Fruit fly (Drosophila melanogaster) whole organism, embryonic: Measurements from ENCODE around the gene CG10993.
A peak's percentile ranks its signal among the peaks of the same experiment; 100 is the strongest.

ENCODE experiments used
- B-H1 ChIP-seq: fragments of 200-800 bp; sonication (Bioruptor generic); IDR thresholded peaks from 3 replicates; pipeline ENCODE4 v1.3.6; 2022; ENCODE audit warnings: missing biosample characterization, missing genetic modification characterization
- CG10209 ChIP-seq: fragments of 200-800 bp; sonication (Bioruptor generic); optimal IDR thresholded peaks from 3 replicates; lab custom pipeline; 2017; ENCODE audit warnings: missing biosample characterization, mild to moderate bottlenecking, missing genetic modification characterization, missing genetic modification reagents
- CG10321 ChIP-seq: fragments of 200-800 bp; sonication (Bioruptor generic); IDR thresholded peaks from 2 replicates; pipeline ENCODE4 v1.3.6; 2022; ENCODE audit warnings: missing biosample characterization, missing genetic modification characterization
- CG11398 ChIP-seq: fragments of 200-800 bp; sonication (Bioruptor generic); optimal IDR thresholded peaks from 2 replicates; lab custom pipeline; 2016; ENCODE audit warnings: missing biosample characterization, missing genetic modification characterization
- CG12155 ChIP-seq: fragments of 200-800 bp; sonication (Bioruptor generic); optimal IDR thresholded peaks from 3 replicates; lab custom pipeline; 2016; ENCODE audit warnings: missing biosample characterization, missing genetic modification characterization
- CG12236 ChIP-seq: fragments of 200-800 bp; sonication (Bioruptor generic); optimal IDR thresholded peaks from 2 replicates; lab custom pipeline; 2016; ENCODE audit warnings: missing biosample characterization, missing genetic modification characterization
- CG13424 ChIP-seq: fragments of 200-800 bp; sonication (Bioruptor generic); optimal IDR thresholded peaks from 2 replicates; lab custom pipeline; 2019; ENCODE audit warnings: missing biosample characterization, mild to moderate bottlenecking, missing genetic modification characterization, moderate library complexity
- CG14050 ChIP-seq: fragments of 200-800 bp; sonication (Bioruptor generic); IDR thresholded peaks from 3 replicates; pipeline ENCODE4 v1.3.6; 2022; ENCODE audit warnings: missing biosample characterization, missing genetic modification characterization
- CG15073 ChIP-seq: fragments of 200-800 bp; sonication (Bioruptor generic); optimal IDR thresholded peaks from 2 replicates; lab custom pipeline; 2016; ENCODE audit warnings: missing biosample characterization, missing genetic modification characterization
- CG1647 ChIP-seq: fragments of 200-800 bp; sonication (Bioruptor generic); optimal IDR thresholded peaks from 3 replicates; lab custom pipeline; 2016; ENCODE audit warnings: missing biosample characterization, missing genetic modification characterization
- CG16863 ChIP-seq: fragments of 200-800 bp; sonication (Bioruptor generic); optimal IDR thresholded peaks from 3 replicates; lab custom pipeline; 2016; ENCODE audit warnings: missing biosample characterization, missing genetic modification characterization
- CG34422 ChIP-seq: fragments of 200-800 bp; sonication (Bioruptor generic); IDR thresholded peaks from 3 replicates; pipeline ENCODE4 v1.3.6; 2022; ENCODE audit warnings: missing biosample characterization, missing genetic modification characterization
- CG3995 ChIP-seq: fragments of 200-800 bp; sonication (Bioruptor generic); optimal IDR thresholded peaks from 3 replicates; lab custom pipeline; 2016; ENCODE audit warnings: missing biosample characterization, missing genetic modification characterization
- CG5953 ChIP-seq: fragments of 200-800 bp; sonication (Bioruptor generic); IDR thresholded peaks from 2 replicates; pipeline ENCODE4 v1.3.6; 2022; ENCODE audit warnings: missing biosample characterization, missing genetic modification characterization
- CG6689 ChIP-seq: fragments of 200-800 bp; sonication (Bioruptor generic); IDR thresholded peaks from 2 replicates; pipeline ENCODE4 v1.3.6; 2022; ENCODE audit warnings: missing biosample characterization, missing genetic modification characterization
- CTCF ChIP-seq: fragments of 200-800 bp; sonication (Bioruptor generic); optimal IDR thresholded peaks from 2 replicates; lab custom pipeline; 2017; ENCODE audit warnings: missing biosample characterization, mild to moderate bottlenecking, missing genetic modification characterization, moderate library complexity
- Chrac-16 ChIP-seq: fragments of 200-800 bp; sonication (Bioruptor generic); optimal IDR thresholded peaks from 3 replicates; lab custom pipeline; 2016; ENCODE audit warnings: missing biosample characterization, missing genetic modification characterization
- CrebB ChIP-seq: fragments of 200-800 bp; sonication (Bioruptor generic); optimal IDR thresholded peaks from 3 replicates; lab custom pipeline; 2018; ENCODE audit warnings: missing biosample characterization, mild to moderate bottlenecking, missing genetic modification characterization
- D19A ChIP-seq: fragments of 200-800 bp; optimal IDR thresholded peaks from 3 replicates; lab custom pipeline; 2019; ENCODE audit warnings: missing biosample characterization, mild to moderate bottlenecking, missing genetic modification characterization, moderate library complexity
- ERR ChIP-seq: fragments of 200-800 bp; sonication (Bioruptor generic); optimal IDR thresholded peaks from 2 replicates; lab custom pipeline; 2016; ENCODE audit warnings: missing biosample characterization, missing genetic modification characterization
- Elba2 ChIP-seq: fragments of 200-800 bp; sonication (Bioruptor generic); optimal IDR thresholded peaks from 3 replicates; lab custom pipeline; 2016; ENCODE audit warnings: missing biosample characterization, missing genetic modification characterization
- HmgD ChIP-seq: fragments of 200-800 bp; sonication (Bioruptor generic); optimal IDR thresholded peaks from 3 replicates; lab custom pipeline; 2016; ENCODE audit warnings: missing biosample characterization, missing genetic modification characterization
- NFAT ChIP-seq: fragments of 200-800 bp; sonication (Bioruptor generic); IDR thresholded peaks from 2 replicates; pipeline ENCODE4 v1.3.6; 2022; ENCODE audit warnings: missing biosample characterization, missing genetic modification characterization
- Sox102F ChIP-seq: fragments of 200-800 bp; sonication (Bioruptor generic); optimal IDR thresholded peaks from 2 replicates; lab custom pipeline; 2018; ENCODE audit warnings: missing biosample characterization, mild to moderate bottlenecking, missing genetic modification characterization, moderate library complexity
- Ssrp ChIP-seq: fragments of 200-800 bp; sonication (Bioruptor generic); optimal IDR thresholded peaks from 2 replicates; lab custom pipeline; 2018; ENCODE audit warnings: missing biosample characterization, mild to moderate bottlenecking, missing genetic modification characterization, moderate library complexity
- YL-1 ChIP-seq: fragments of 200-800 bp; sonication (Bioruptor generic); optimal IDR thresholded peaks from 3 replicates; lab custom pipeline; 2017; ENCODE audit warnings: missing biosample characterization, mild to moderate bottlenecking, missing genetic modification characterization
- al ChIP-seq: fragments of 200-800 bp; sonication (Bioruptor generic); IDR thresholded peaks from 2 replicates; pipeline ENCODE4 v1.3.6; 2022; ENCODE audit warnings: missing biosample characterization, missing genetic modification characterization
- chif ChIP-seq, 2 experiments: fragments of 200-800 bp; sonication (Bioruptor generic); optimal IDR thresholded peaks; 3 replicates each; lab custom pipeline; 2016; ENCODE audit warnings: missing biosample characterization in 2 of 2, missing genetic modification characterization in 2 of 2
- dan ChIP-seq: fragments of 200-800 bp; sonication (Bioruptor generic); IDR thresholded peaks from 2 replicates; pipeline ENCODE4 v1.3.6; 2022; ENCODE audit warnings: missing biosample characterization, missing genetic modification characterization
- dmrt99B ChIP-seq: fragments of 200-800 bp; sonication (Bioruptor generic); optimal IDR thresholded peaks from 2 replicates; lab custom pipeline; 2018; ENCODE audit warnings: missing biosample characterization, mild to moderate bottlenecking, missing genetic modification characterization, moderate library complexity
- ham ChIP-seq: fragments of 200-800 bp; sonication (Bioruptor generic); IDR thresholded peaks from 2 replicates; pipeline ENCODE4 v1.3.6; 2022; ENCODE audit warnings: missing biosample characterization, missing genetic modification characterization
- kni ChIP-seq: fragments of 200-800 bp; sonication (Bioruptor generic); optimal IDR thresholded peaks from 3 replicates; lab custom pipeline; 2017; ENCODE audit warnings: mild to moderate bottlenecking, missing biosample characterization, missing genetic modification reagents, missing genetic modification characterization
- lbe ChIP-seq: fragments of 200-800 bp; sonication (Bioruptor generic); optimal IDR thresholded peaks from 2 replicates; lab custom pipeline; 2016; ENCODE audit warnings: missing biosample characterization, mild to moderate bottlenecking, missing genetic modification characterization
- mld ChIP-seq: fragments of 200-800 bp; sonication (Bioruptor generic); IDR thresholded peaks from 3 replicates; pipeline ENCODE4 v1.3.6; 2022; ENCODE audit warnings: missing biosample characterization, missing genetic modification characterization; ENCODE audit not compliant: partially characterized antibody
- otp ChIP-seq: fragments of 200-800 bp; sonication (Bioruptor generic); IDR thresholded peaks from 3 replicates; pipeline ENCODE4, ENCODE4 v1.3.6; 2022; ENCODE audit warnings: missing biosample characterization, missing genetic modification characterization
- pfk ChIP-seq: fragments of 200-800 bp; sonication (Bioruptor generic); optimal IDR thresholded peaks from 2 replicates; lab custom pipeline; 2018; ENCODE audit warnings: missing biosample characterization, mild to moderate bottlenecking, missing genetic modification characterization, moderate library complexity
- pho ChIP-seq: fragments of 200-800 bp; sonication (Bioruptor generic); optimal IDR thresholded peaks from 2 replicates; lab custom pipeline; 2016; ENCODE audit warnings: missing biosample characterization, missing genetic modification characterization
- phol ChIP-seq: fragments of 200-800 bp; sonication (Bioruptor generic); optimal IDR thresholded peaks from 3 replicates; lab custom pipeline; 2018; ENCODE audit warnings: missing biosample characterization, mild to moderate bottlenecking, missing genetic modification characterization, moderate library complexity
- rib ChIP-seq: fragments of 200-800 bp; sonication (Bioruptor generic); IDR thresholded peaks from 2 replicates; pipeline ENCODE4 v1.3.6; 2022; ENCODE audit warnings: missing biosample characterization, missing genetic modification characterization
- stc ChIP-seq: fragments of 200-800 bp; sonication (Bioruptor generic); IDR thresholded peaks from 2 replicates; pipeline ENCODE4 v1.3.6; 2022; ENCODE audit warnings: missing biosample characterization, missing genetic modification characterization
- tna ChIP-seq: fragments of 200-800 bp; sonication (Bioruptor generic); IDR thresholded peaks from 2 replicates; pipeline ENCODE4 v1.3.6; 2022; ENCODE audit warnings: missing biosample characterization, missing genetic modification characterization; ENCODE audit not compliant: partially characterized antibody
- trem ChIP-seq: fragments of 200-800 bp; optimal IDR thresholded peaks from 3 replicates; lab custom pipeline; 2019; ENCODE audit warnings: missing biosample characterization, mild to moderate bottlenecking, missing genetic modification characterization, moderate library complexity

CG10993 gene

dm6 chrX:13762372-13762883, 28.5 kb downstream of the CG10993 start, which contains the start of gene rdgB (continued):
- no peak for TF ChIP-seq ham
- TF ChIP-seq chif (GFP tag; optimal IDR thresholded peaks at IDR 0.05; lab: Kevin White, UChicago): peak in 1 of 2 experiments; percentile 33
- peak; percentile 57 for TF ChIP-seq pho (GFP tag; lab: Kevin White, UChicago)
- no peak for TF ChIP-seq tna (GFP tag; lab: Robert Waterston, UW)
- TF ChIP-seq rib (GFP tag; lab: Robert Waterston, UW): peak; percentile 66
- peak; percentile 77 for TF ChIP-seq pfk (GFP tag; lab: Kevin White, UChicago)
- TF ChIP-seq Ssrp (tag; lab: Kevin White, UChicago): peak; percentile 83
- peak; percentile 15; the same call in 1 of the 3 replicates for TF ChIP-seq B-H1 (GFP tag; lab: Robert Waterston, UW)
- TF ChIP-seq CG11398: no peak
- no peak for TF ChIP-seq CTCF
- peak; percentile 30 for TF ChIP-seq kni
- no peak for TF ChIP-seq dan (GFP tag; lab: Robert Waterston, UW)
- TF ChIP-seq HmgD (GFP tag; lab: Kevin White, UChicago): no peak
- no peak for TF ChIP-seq CrebB (tag; lab: Kevin White, UChicago)
- no peak for TF ChIP-seq CG15073 (GFP tag; lab: Kevin White, UChicago)
- TF ChIP-seq Elba2: no peak
- peak; percentile 7 for TF ChIP-seq CG16863 (GFP tag; lab: Kevin White, UChicago)
- TF ChIP-seq mld: no peak
- no peak; the same call in 1 of the 2 replicates for TF ChIP-seq CG5953
- TF ChIP-seq YL-1: no peak
- peak; percentile 87 for TF ChIP-seq CG10209 (GFP tag; lab: Kevin White, UChicago)
- peak; percentile 90 for TF ChIP-seq phol
- TF ChIP-seq CG1647 (GFP tag; lab: Kevin White, UChicago): no peak
- peak; percentile 38; the same call in 1 of the 3 replicates for TF ChIP-seq CG34422 (GFP tag; lab: Robert Waterston, UW)
- TF ChIP-seq CG14050 (GFP tag; lab: Robert Waterston, UW): 0 out of 3 replicates have a peak, but pooled peaks have one; percentile 18
- peak; percentile 91 for TF ChIP-seq dmrt99B (tag; lab: Kevin White, UChicago)
- peak; percentile 62 for TF ChIP-seq Chrac-16 (GFP tag; lab: Kevin White, UChicago)
- TF ChIP-seq trem: peak; percentile 36
- TF ChIP-seq D19A (tag; lab: Kevin White, UChicago): peak; percentile 60
- peak; percentile 80 for TF ChIP-seq CG6689 (GFP tag; lab: Robert Waterston, UW)
- TF ChIP-seq stc (GFP tag; lab: Robert Waterston, UW): peak; percentile 30; the same call in 1 of the 2 replicates
- peak; percentile 84 for TF ChIP-seq Sox102F (GFP tag; lab: Kevin White, UChicago)
- no peak for TF ChIP-seq otp
- TF ChIP-seq CG3995 (GFP tag; lab: Kevin White, UChicago): peak; percentile 30
- peak; percentile 60 for TF ChIP-seq lbe (GFP tag; lab: Kevin White, UChicago)
- peak; percentile 64 for TF ChIP-seq al
- TF ChIP-seq CG12155 (GFP tag; lab: Kevin White, UChicago): peak; percentile 59
- no peak for TF ChIP-seq CG10321 (GFP tag; lab: Robert Waterston, UW)
- no peak for TF ChIP-seq ERR
- TF ChIP-seq CG13424: peak; percentile 87
- no peak for TF ChIP-seq CG12236 (GFP tag; lab: Kevin White, UChicago)
- TF ChIP-seq NFAT (GFP tag; lab: Robert Waterston, UW): 0 out of 2 replicates have a peak, but pooled peaks have one; percentile 42
